ENCODE assay signal across 1 worm cellular context in the genomic region with DNA sequence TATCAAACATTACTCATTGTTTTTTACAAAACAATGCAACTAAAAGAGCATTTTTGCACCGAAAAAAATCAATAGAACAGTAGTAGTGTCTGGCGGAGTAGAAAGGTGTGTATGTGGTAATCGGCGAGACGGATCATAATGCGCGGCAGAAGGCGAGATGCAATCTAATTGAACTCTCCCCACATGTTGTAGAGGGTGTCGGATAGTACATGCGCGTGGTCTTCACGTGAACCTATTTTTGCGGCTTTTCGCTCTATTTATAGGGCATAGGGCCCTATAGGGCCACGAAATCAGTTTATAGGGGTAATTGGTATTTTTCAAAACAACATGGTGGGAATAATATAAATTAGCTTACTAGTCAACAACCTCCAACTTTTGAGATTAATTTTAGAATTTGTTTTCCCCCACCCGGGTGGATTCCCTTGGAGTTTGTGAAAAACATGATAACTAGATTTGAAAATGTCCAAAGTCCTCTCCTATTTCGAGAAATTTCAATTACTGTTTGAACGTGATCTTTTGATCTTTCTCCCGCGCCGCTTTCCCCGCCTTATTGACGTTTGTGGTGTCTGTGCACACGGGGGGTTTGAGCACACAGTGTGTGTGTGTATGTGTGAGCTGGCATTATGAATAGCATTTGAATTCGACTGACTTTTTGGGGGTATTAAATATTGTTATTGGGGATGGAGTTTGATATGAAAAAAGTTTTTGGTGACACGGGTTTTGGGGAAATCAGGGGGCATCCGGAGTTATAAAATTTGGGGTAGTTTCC.
A peak's percentile ranks its signal among the peaks of the same experiment; 100 is the strongest.
TF ChIP-seq lines count a peak whose summit lies in the region.

No protein-coding gene starts in this region.

TF ChIP-seq in whole organism, L4 larva, 104 proteins besides CTCF, POLR2A, EP300 and RAD21 (continued from another document):
- TF ChIP-seq ces-1 (GFP tag; optimal IDR thresholded peaks at IDR 0.05; lab: Kevin White, UChicago) (no peak), spr-3 (GFP tag; optimal IDR thresholded peaks at IDR 0.05; lab: Kevin White, UChicago) (no peak), php-3 (GFP tag; IDR thresholded peaks at IDR 0.05; lab: Robert Waterston, UW) (no peak), ceh-82 (tag; optimal IDR thresholded peaks at IDR 0.05; lab: Kevin White, UChicago) (no peak), snpc-1.2 (GFP tag; IDR thresholded peaks at IDR 0.05; lab: Robert Waterston, UW) (no peak), nhr-76 (tag; optimal IDR thresholded peaks at IDR 0.05; lab: Kevin White, UChicago) (no peak), vab-7 (GFP tag; IDR thresholded peaks at IDR 0.05; lab: Robert Waterston, UW) (no peak), lin-39 (tag; optimal IDR thresholded peaks at IDR 0.05; lab: Kevin White, UChicago) (no peak), ceh-44 (GFP tag; IDR thresholded peaks at IDR 0.05; lab: Robert Waterston, UW) (no peak), hmg-1.1 (GFP tag; IDR thresholded peaks at IDR 0.05; lab: Robert Waterston, UW) (no peak), nhr-6 (tag; optimal IDR thresholded peaks at IDR 0.05; lab: Kevin White, UChicago) (peak; percentile 47), nhr-25 (tag; optimal IDR thresholded peaks at IDR 0.05; lab: Kevin White, UChicago; ENCODE audit: borderline replicate concordance, insufficient read depth) (no peak), zag-1 (tag; optimal IDR thresholded peaks at IDR 0.05; lab: Kevin White, UChicago) (no peak), ztf-11 (tag; optimal IDR thresholded peaks at IDR 0.05; lab: Kevin White, UChicago) (no peak), lin-38 (GFP tag; IDR thresholded peaks at IDR 0.05; lab: Robert Waterston, UW) (no peak), ceh-62 (tag; optimal IDR thresholded peaks at IDR 0.05; lab: Kevin White, UChicago) (no peak), ama-1 (optimal IDR thresholded peaks at IDR 0.05; lab: Kevin White, UChicago) (no peak), lsy-2 (tag; optimal IDR thresholded peaks at IDR 0.05; lab: Kevin White, UChicago) (peak in 1 of 2 experiments; percentile 12), saeg-2 (GFP tag; IDR thresholded peaks at IDR 0.05; lab: Robert Waterston, UW) (no peak), zip-11 (GFP tag; IDR thresholded peaks at IDR 0.05; lab: Robert Waterston, UW) (no peak), cey-2 (tag; optimal IDR thresholded peaks at IDR 0.05; lab: Kevin White, UChicago; ENCODE audit: borderline replicate concordance, insufficient read depth) (no peak), pha-4 (GFP tag; IDR thresholded peaks at IDR 0.05; lab: Robert Waterston, UW) (no peak), pha-4 (tag; optimal IDR thresholded peaks at IDR 0.05; lab: Kevin White, UChicago) (no peak), nhr-28 (tag; optimal IDR thresholded peaks at IDR 0.05; lab: Kevin White, UChicago) (peak; percentile 42), nhr-11 (tag; optimal IDR thresholded peaks at IDR 0.05; lab: Kevin White, UChicago) (no peak)
